Fruit fly (Drosophila melanogaster): ENCODE measurements around the gene CG34150.
A peak's percentile ranks its signal among the peaks of the same experiment; 100 is the strongest.

The CG34150 gene

DNA sequence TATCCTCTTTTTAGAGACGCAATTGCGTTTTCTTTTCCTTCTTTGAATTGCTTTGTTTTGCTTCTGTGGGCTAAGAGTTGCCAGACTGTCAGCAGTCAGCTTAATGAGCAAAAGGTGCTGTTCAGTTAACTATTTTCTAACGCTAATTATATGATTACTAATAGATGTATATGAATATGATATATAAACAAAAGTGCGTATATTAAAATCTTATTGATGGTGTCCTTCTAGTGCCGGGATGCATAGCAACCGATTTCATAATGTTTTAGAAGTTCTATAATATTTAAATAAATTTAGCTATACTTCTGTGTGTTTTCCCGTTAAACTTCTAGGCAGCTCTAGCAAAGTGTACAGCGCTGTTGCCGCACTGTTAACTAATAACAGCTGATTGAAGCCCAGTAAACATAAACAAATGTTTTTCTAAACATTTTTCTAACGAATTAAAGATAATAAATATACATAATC is 15.9 kb downstream of the CG34150 start, which contains the start of the genes Kaz and CG43273 (continued):
- TF ChIP-seq MTF-1 (GFP tag; optimal IDR thresholded peaks at IDR 0.05; ENCODE audit: borderline replicate concordance), result no peak
- no peak for TF ChIP-seq CG8388 (GFP tag; optimal IDR thresholded peaks at IDR 0.05)
- peak; percentile 57; the same call in 2 of the 3 replicates for TF ChIP-seq ken (GFP tag; IDR thresholded peaks at IDR 0.05)
- no peak for TF ChIP-seq Usf (GFP tag; optimal IDR thresholded peaks at IDR 0.05)
- TF ChIP-seq CG3838 (GFP tag; optimal IDR thresholded peaks at IDR 0.05), result peak; percentile 8
- TF ChIP-seq ac (GFP tag; optimal IDR thresholded peaks at IDR 0.05), result no peak
- no peak for TF ChIP-seq HHEX (GFP tag; optimal IDR thresholded peaks at IDR 0.05)
- no peak for TF ChIP-seq NC2α (GFP tag; optimal IDR thresholded peaks at IDR 0.05)
- TF ChIP-seq CG1602 (GFP tag; optimal IDR thresholded peaks at IDR 0.05), result peak; percentile 48
- TF ChIP-seq CG14710 (tag; optimal IDR thresholded peaks at IDR 0.05), result peak; percentile 81
- TF ChIP-seq ftz-f1 (GFP tag; optimal IDR thresholded peaks at IDR 0.05), result no peak
- no peak for TF ChIP-seq toy (GFP tag; IDR thresholded peaks at IDR 0.05)
- no peak for TF ChIP-seq abd-A (tag; optimal IDR thresholded peaks at IDR 0.05)
- no peak for TF ChIP-seq CG1647 (GFP tag; optimal IDR thresholded peaks at IDR 0.05)
- no peak for TF ChIP-seq CG8281 (tag; optimal IDR thresholded peaks at IDR 0.05)
- TF ChIP-seq Adf1 (GFP tag; IDR thresholded peaks at IDR 0.05), result no peak
- TF ChIP-seq lola (GFP tag; optimal IDR thresholded peaks at IDR 0.05), result peak in 1 of 3 experiments; percentile 65
- no peak for TF ChIP-seq bbx (GFP tag; IDR thresholded peaks at IDR 0.05; ENCODE audit: partially characterized antibody)
- no peak for TF ChIP-seq CG1832 (GFP tag; optimal IDR thresholded peaks at IDR 0.05)
- peak; percentile 78 for TF ChIP-seq CG9932 (GFP tag; IDR thresholded peaks at IDR 0.05)
- no peak for TF ChIP-seq luna (GFP tag; optimal IDR thresholded peaks at IDR 0.05)
- TF ChIP-seq Atf-2 (GFP tag; optimal IDR thresholded peaks at IDR 0.05), result no peak
- TF ChIP-seq Taf1 (GFP tag; IDR thresholded peaks at IDR 0.05), result no peak
- peak; percentile 56 for TF ChIP-seq ind (GFP tag; optimal IDR thresholded peaks at IDR 0.05)
- no peak for TF ChIP-seq sim (GFP tag; IDR thresholded peaks at IDR 0.05)
- TF ChIP-seq Camta (GFP tag; optimal IDR thresholded peaks at IDR 0.05), result no peak
- peak; percentile 64 for TF ChIP-seq CG32532 (GFP tag; IDR thresholded peaks at IDR 0.05)
- peak; percentile 66 for TF ChIP-seq CG13775 (GFP tag; optimal IDR thresholded peaks at IDR 0.05)
- no peak for TF ChIP-seq Drgx (GFP tag; IDR thresholded peaks at IDR 0.05)
- TF ChIP-seq CG34422 (GFP tag; IDR thresholded peaks at IDR 0.05), result 0 out of 3 replicates have a peak, but pooled peaks have one; percentile 52
- TF ChIP-seq dan (GFP tag; IDR thresholded peaks at IDR 0.05), result no peak
- TF ChIP-seq repo (GFP tag; optimal IDR thresholded peaks at IDR 0.05), result no peak
- no peak for TF ChIP-seq pfk (GFP tag; optimal IDR thresholded peaks at IDR 0.05)
- TF ChIP-seq CG10959 (GFP tag; IDR thresholded peaks at IDR 0.05), result no peak
- peak; percentile 33 for TF ChIP-seq fd3F (GFP tag; optimal IDR thresholded peaks at IDR 0.05)
- peak; percentile 43 for TF ChIP-seq psq (GFP tag; optimal IDR thresholded peaks at IDR 0.05)
- TF ChIP-seq CG6254 (GFP tag; optimal IDR thresholded peaks at IDR 0.05), result peak; percentile 7
- no peak for TF ChIP-seq schlank (tag; optimal IDR thresholded peaks at IDR 0.05)
- TF ChIP-seq CG1529 (GFP tag; optimal IDR thresholded peaks at IDR 0.05), result no peak
- peak; percentile 69 for TF ChIP-seq CG7372 (GFP tag; IDR thresholded peaks at IDR 0.05)
- TF ChIP-seq D19A (tag; optimal IDR thresholded peaks at IDR 0.05), result no peak
- no peak for TF ChIP-seq ci (GFP tag; IDR thresholded peaks at IDR 0.05)
- TF ChIP-seq her (GFP tag; optimal IDR thresholded peaks at IDR 0.05), result no peak
- no peak for TF ChIP-seq CG12219 (GFP tag; optimal IDR thresholded peaks at IDR 0.05)
- no peak for TF ChIP-seq tna (GFP tag; IDR thresholded peaks at IDR 0.05; ENCODE audit: partially characterized antibody)
- TF ChIP-seq CG6272 (GFP tag; IDR thresholded peaks at IDR 0.05), result peak; percentile 40; the same call in 1 of the 2 replicates
- no peak for TF ChIP-seq CG11723 (GFP tag; optimal IDR thresholded peaks at IDR 0.05)
- peak; percentile 25 for TF ChIP-seq CG9437 (GFP tag; optimal IDR thresholded peaks at IDR 0.05)
- TF ChIP-seq lov (optimal IDR thresholded peaks at IDR 0.05), result no peak
- TF ChIP-seq lov (GFP tag; IDR thresholded peaks at IDR 0.05), result no peak
- peak; percentile 36 for TF ChIP-seq Mad (GFP tag; optimal IDR thresholded peaks at IDR 0.05)

All from whole organism, embryonic.